Worm (Caenorhabditis elegans) whole organism, late embryonic: ENCODE measurements around the gene T15B12.1.

Source experiments
- ahr-1 ChIP-seq: sonication (generic microtip); optimal IDR thresholded peaks from 2 replicates; lab custom pipeline; 2016; ENCODE audit warnings: missing genetic modification characterization, missing compliant biosample characterization
- ama-1 ChIP-seq: fragments of 150-350 bp; optimal IDR thresholded peaks from 2 replicates; lab custom pipeline; 2014
- nhr-11 ChIP-seq: fragments of 150-350 bp; optimal IDR thresholded peaks from 2 replicates; lab custom pipeline; 2014; ENCODE audit warnings: missing biosample characterization, missing genetic modification characterization

- TF ChIP-seq nhr-11 (tag; lab: Kevin White, UChicago) (no peak), ahr-1 (tag; lab: Kevin White, UChicago) (no peak), ama-1 (lab: Kevin White, UChicago) (no peak)
Measured at ce11 chrIII:5329372-5329771, 41.4 kb downstream of the T15B12.1 start.
